Worm (Caenorhabditis elegans) whole organism, late embryonic: ENCODE results near the gene srh-75.

Experiments
- C08G9.2 ChIP-seq: sonication (generic microtip); optimal IDR thresholded peaks from 2 replicates; lab custom pipeline; 2016; ENCODE audit warnings: mild to moderate bottlenecking, missing genetic modification characterization, moderate library complexity, missing compliant biosample characterization
- F13H6.1 ChIP-seq: sonication (generic microtip); optimal IDR thresholded peaks from 2 replicates; lab custom pipeline; 2016; ENCODE audit warnings: missing genetic modification characterization, missing compliant biosample characterization
- K02D7.2 ChIP-seq: sonication (generic microtip); optimal IDR thresholded peaks from 2 replicates; lab custom pipeline; 2017; ENCODE audit warnings: mild to moderate bottlenecking, missing genetic modification characterization, missing compliant biosample characterization
- K09A11.1 ChIP-seq: sonication (generic microtip); optimal IDR thresholded peaks from 2 replicates; lab custom pipeline; 2017; ENCODE audit warnings: antibody characterized with exemption, mild to moderate bottlenecking, missing genetic modification characterization, missing compliant biosample characterization; ENCODE audit not compliant: insufficient read depth
- Y22D7AL.16 ChIP-seq: sonication (generic microtip); optimal IDR thresholded peaks from 2 replicates; lab custom pipeline; 2016; ENCODE audit warnings: missing genetic modification characterization, missing compliant biosample characterization
- ceh-2 ChIP-seq: sonication (generic microtip); optimal IDR thresholded peaks from 2 replicates; lab custom pipeline; 2016; ENCODE audit warnings: missing genotype, missing genetic modification characterization, missing compliant biosample characterization
- ceh-31 ChIP-seq: sonication (generic microtip); optimal IDR thresholded peaks from 2 replicates; lab custom pipeline; 2016; ENCODE audit warnings: missing genetic modification characterization, missing compliant biosample characterization
- ceh-45 ChIP-seq: fragments of 200-800 bp; sonication (Bioruptor generic); IDR thresholded peaks from 2 replicates; pipeline ENCODE4 v1.3.6; 2022; ENCODE audit warnings: missing genetic modification reagents, missing genetic modification characterization, missing compliant biosample characterization
- ceh-9 ChIP-seq: sonication (generic microtip); optimal IDR thresholded peaks from 2 replicates; lab custom pipeline; 2016; ENCODE audit warnings: mild to moderate bottlenecking, missing genetic modification characterization, inconsistent platforms, missing compliant biosample characterization
- dmd-4 ChIP-seq: sonication (generic microtip); optimal IDR thresholded peaks from 2 replicates; lab custom pipeline; 2016; ENCODE audit warnings: borderline replicate concordance, missing genetic modification characterization, missing compliant biosample characterization
- ets-4 ChIP-seq: sonication (generic microtip); optimal IDR thresholded peaks from 2 replicates; lab custom pipeline; 2016; ENCODE audit warnings: missing genetic modification characterization, missing compliant biosample characterization
- eyg-1 ChIP-seq: sonication (generic microtip); optimal IDR thresholded peaks from 2 replicates; lab custom pipeline; 2016; ENCODE audit warnings: missing genotype, missing genetic modification characterization, missing compliant biosample characterization
- fax-1 ChIP-seq: sonication (generic microtip); optimal IDR thresholded peaks from 2 replicates; lab custom pipeline; 2016; ENCODE audit warnings: missing genotype, missing genetic modification characterization, missing compliant biosample characterization
- gmeb-2 ChIP-seq: sonication (generic microtip); optimal IDR thresholded peaks from 2 replicates; lab custom pipeline; 2016; ENCODE audit warnings: missing genetic modification characterization, inconsistent platforms, missing compliant biosample characterization
- hlh-13 ChIP-seq: fragments of 200-800 bp; sonication (Bioruptor generic); optimal IDR thresholded peaks from 2 replicates; lab custom pipeline; 2018; ENCODE audit warnings: mild to moderate bottlenecking, missing genetic modification characterization, missing compliant biosample characterization
- hlh-15 ChIP-seq: sonication (generic microtip); optimal IDR thresholded peaks from 2 replicates; lab custom pipeline; 2016; ENCODE audit warnings: missing genetic modification characterization, missing compliant biosample characterization
- hlh-30 ChIP-seq: sonication (generic microtip); optimal IDR thresholded peaks from 2 replicates; lab custom pipeline; 2017; ENCODE audit warnings: antibody characterized with exemption, missing genetic modification characterization, missing compliant biosample characterization; ENCODE audit not compliant: insufficient read depth
- hlh-6 ChIP-seq: sonication (generic microtip); optimal IDR thresholded peaks from 2 replicates; lab custom pipeline; 2016; ENCODE audit warnings: missing genotype, missing genetic modification characterization, missing compliant biosample characterization
- lin-11 ChIP-seq: fragments of 200-800 bp; sonication (Bioruptor generic); optimal IDR thresholded peaks from 2 replicates; lab custom pipeline; 2018; ENCODE audit warnings: mild to moderate bottlenecking, missing genetic modification characterization, missing compliant biosample characterization
- madf-2 ChIP-seq: sonication (generic microtip); optimal IDR thresholded peaks from 2 replicates; lab custom pipeline; 2017; ENCODE audit warnings: missing genetic modification characterization, missing compliant biosample characterization
- mec-3 ChIP-seq: sonication (generic microtip); optimal IDR thresholded peaks from 2 replicates; lab custom pipeline; 2016; ENCODE audit warnings: borderline replicate concordance, missing genetic modification characterization, missing compliant biosample characterization
- nfya-1 ChIP-seq: sonication (generic microtip); optimal IDR thresholded peaks from 2 replicates; lab custom pipeline; 2017; ENCODE audit warnings: missing genetic modification characterization, mild to moderate bottlenecking, missing compliant biosample characterization, antibody characterized with exemption, moderate library complexity
- nhr-11 ChIP-seq: fragments of 150-350 bp; optimal IDR thresholded peaks from 2 replicates; lab custom pipeline; 2014; ENCODE audit warnings: missing biosample characterization, missing genetic modification characterization
- nhr-232 ChIP-seq: sonication (generic microtip); optimal IDR thresholded peaks from 2 replicates; lab custom pipeline; 2016; ENCODE audit warnings: missing genetic modification characterization, missing compliant biosample characterization
- npax-4 ChIP-seq: sonication (generic microtip); optimal IDR thresholded peaks from 2 replicates; lab custom pipeline; 2016; ENCODE audit warnings: missing genetic modification characterization, missing compliant biosample characterization
- odd-2 ChIP-seq: sonication (generic microtip); optimal IDR thresholded peaks from 2 replicates; lab custom pipeline; 2017; ENCODE audit warnings: antibody characterized with exemption, mild to moderate bottlenecking, missing genetic modification characterization, missing compliant biosample characterization
- pat-9 ChIP-seq: fragments of 200-800 bp; sonication (Bioruptor generic); optimal IDR thresholded peaks from 2 replicates; lab custom pipeline; 2018; ENCODE audit warnings: mild to moderate bottlenecking, missing genetic modification characterization, moderate library complexity, missing compliant biosample characterization
- pqm-1 ChIP-seq: sonication (generic microtip); optimal IDR thresholded peaks from 2 replicates; lab custom pipeline; 2016; ENCODE audit warnings: missing genetic modification characterization, missing compliant biosample characterization
- pros-1 ChIP-seq: fragments of 150-350 bp; optimal IDR thresholded peaks from 2 replicates; lab custom pipeline; 2014; ENCODE audit warnings: missing biosample characterization, missing genetic modification reagents, missing genetic modification characterization
- ref-2 ChIP-seq: sonication (generic microtip); optimal IDR thresholded peaks from 2 replicates; lab custom pipeline; 2016; ENCODE audit warnings: missing genetic modification characterization, missing compliant biosample characterization
- rnt-1 ChIP-seq: sonication (generic microtip); optimal IDR thresholded peaks from 2 replicates; lab custom pipeline; 2016; ENCODE audit warnings: missing genetic modification characterization, missing compliant biosample characterization
- sox-2 ChIP-seq: fragments of 200-800 bp; sonication (Bioruptor generic); IDR thresholded peaks from 2 replicates; pipeline ENCODE4 v1.3.6; 2022; ENCODE audit warnings: missing genetic modification reagents, missing genetic modification characterization, missing compliant biosample characterization
- syd-9 ChIP-seq: sonication (generic microtip); optimal IDR thresholded peaks from 2 replicates; lab custom pipeline; 2016; ENCODE audit warnings: mild to moderate bottlenecking, missing genetic modification characterization, moderate library complexity, missing compliant biosample characterization
- ttx-3 ChIP-seq: sonication (generic microtip); optimal IDR thresholded peaks from 2 replicates; lab custom pipeline; 2016; ENCODE audit warnings: missing genetic modification reagents, missing genetic modification characterization, missing compliant biosample characterization
- unc-3 ChIP-seq, 2 experiments: fragments of 200-800 bp in 1 of 2; sonication (Bioruptor generic) in 1 of 2; sonication (generic microtip) in 1 of 2; conservative IDR thresholded peaks in 1 of 2; optimal IDR thresholded peaks in 1 of 2; 2 replicates each; pipeline versions ENCODE4 v1.3.6 to Lab custom; 2016 to 2022; ENCODE audit warnings: missing compliant biosample characterization in 2 of 2, missing genetic modification characterization in 2 of 2, missing genetic modification reagents in 1 of 2
- unc-42 ChIP-seq: sonication (generic microtip); optimal IDR thresholded peaks from 2 replicates; lab custom pipeline; 2016; ENCODE audit warnings: missing genotype, missing genetic modification characterization, missing compliant biosample characterization
- ztf-16 ChIP-seq: sonication (generic microtip); optimal IDR thresholded peaks from 2 replicates; lab custom pipeline; 2017; ENCODE audit warnings: missing genetic modification characterization, missing compliant biosample characterization

srh-75 gene

ce11 chrV:11057043-11057442 lies at the start of gene srh-75:
srh-75 (minus strand) TSS chrV:11057143.
- TF ChIP-seq ref-2 (tag; lab: Kevin White, UChicago) (no peak), eyg-1 (tag; lab: Kevin White, UChicago) (no peak), sox-2 (GFP tag; lab: Robert Waterston, UW) (no peak), Y22D7AL.16 (tag; lab: Kevin White, UChicago) (no peak), odd-2 (tag; lab: Kevin White, UChicago) (no peak), nfya-1 (tag; lab: Kevin White, UChicago) (no peak), pat-9 (no peak), hlh-6 (tag; lab: Kevin White, UChicago) (no peak), pqm-1 (tag; lab: Kevin White, UChicago) (no peak), ceh-9 (tag; lab: Kevin White, UChicago) (no peak), lin-11 (tag; lab: Kevin White, UChicago) (no peak), gmeb-2 (no peak)

ce11 chrV:11104408-11104807 lies 47.5 kb upstream of the srh-75 start:
- TF ChIP-seq nhr-11 (tag; lab: Kevin White, UChicago) = no peak
- no peak for TF ChIP-seq fax-1
- no peak for TF ChIP-seq F13H6.1 (tag; lab: Kevin White, UChicago)
- TF ChIP-seq, all 69 proteins: peak for 0

ce11 chrV:11098599-11098998 lies 41.7 kb upstream of the srh-75 start, which contains the start of gene cdkl-1:
cdkl-1 (plus strand) TSS chrV:11098899.
- TF ChIP-seq mec-3 (no peak), madf-2 (tag; lab: Kevin White, UChicago) (no peak), ceh-45 (GFP tag; lab: Robert Waterston, UW) (no peak), K09A11.1 (tag; lab: Kevin White, UChicago) (no peak), nfya-1 (tag; lab: Kevin White, UChicago) (no peak), ceh-2 (tag; lab: Kevin White, UChicago) (no peak), ztf-16 (tag; lab: Kevin White, UChicago) (no peak), hlh-15 (tag; lab: Kevin White, UChicago) (no peak), nhr-232 (tag; lab: Kevin White, UChicago) (no peak), C08G9.2 (tag; lab: Kevin White, UChicago) (no peak), odd-2 (tag; lab: Kevin White, UChicago) (no peak), ttx-3 (tag; lab: Kevin White, UChicago) (no peak), ref-2 (tag; lab: Kevin White, UChicago) (no peak), hlh-13 (GFP tag; lab: Kevin White, UChicago) (no peak), unc-42 (tag; lab: Kevin White, UChicago) (no peak), unc-3 (GFP tag; conservative IDR thresholded peaks at IDR 0.05; lab: Robert Waterston, UW) (no peak), unc-3 (tag; optimal IDR thresholded peaks at IDR 0.05; lab: Kevin White, UChicago) (no peak), rnt-1 (no peak), K02D7.2 (no peak), eyg-1 (tag; lab: Kevin White, UChicago) (no peak), ets-4 (tag; lab: Kevin White, UChicago) (no peak)

ce11 chrV:11095873-11096272 lies 38.9 kb upstream of the srh-75 start, which contains the start of gene Y42A5A.3:
Y42A5A.3 (minus strand) TSS chrV:11095973.
- TF ChIP-seq ceh-31 (tag; lab: Kevin White, UChicago) (no peak), F13H6.1 (tag; lab: Kevin White, UChicago) (no peak), hlh-30 (tag; lab: Kevin White, UChicago) (no peak), pqm-1 (tag; lab: Kevin White, UChicago) (no peak), npax-4 (tag; lab: Kevin White, UChicago) (no peak), syd-9 (no peak), K02D7.2 (no peak), mec-3 (no peak), unc-3 (GFP tag; conservative IDR thresholded peaks at IDR 0.05; lab: Robert Waterston, UW) (no peak), unc-3 (tag; optimal IDR thresholded peaks at IDR 0.05; lab: Kevin White, UChicago) (no peak), hlh-15 (tag; lab: Kevin White, UChicago) (no peak), dmd-4 (no peak), pros-1 (tag; lab: Kevin White, UChicago) (no peak), nhr-11 (tag; lab: Kevin White, UChicago) (no peak)
- TF ChIP-seq, all 69 proteins: peak for 0
